Worm (Caenorhabditis elegans): ENCODE results near the gene C52E4.7.

Gene C52E4.7

DNA sequence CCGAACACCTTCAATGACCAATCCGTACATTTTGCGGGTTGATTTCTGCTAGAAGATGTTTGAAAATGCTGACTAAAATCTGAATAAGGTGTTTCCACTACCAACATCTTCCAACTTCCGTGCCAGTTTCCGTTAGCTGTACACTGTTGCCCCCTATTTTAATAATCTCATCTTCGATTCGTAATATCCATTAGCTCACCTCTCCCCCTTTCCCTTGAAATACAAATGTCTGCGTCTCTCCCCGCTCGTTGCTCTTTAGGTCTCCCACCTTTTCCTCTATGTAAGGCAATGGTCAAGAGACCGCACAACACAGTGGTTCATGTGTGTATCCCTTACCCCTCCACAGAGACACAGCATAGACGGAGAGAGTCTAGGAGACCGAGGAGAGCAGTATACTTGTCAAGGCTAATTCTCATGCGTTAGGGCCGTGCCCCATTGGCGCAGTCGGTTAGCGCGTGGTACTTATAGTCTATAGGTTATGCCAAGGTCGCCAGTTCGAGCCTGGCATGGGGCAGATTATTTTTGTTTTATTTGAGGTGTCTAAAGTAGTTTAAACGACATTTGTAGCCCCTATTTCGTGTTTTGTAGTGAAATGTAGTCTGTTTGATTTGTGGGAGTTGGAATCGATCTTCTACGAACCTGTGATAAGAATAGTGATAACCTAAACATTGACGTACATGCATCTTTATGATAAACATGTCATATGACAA is 7.8 kb downstream of the C52E4.7 start, which contains the start of gene gcy-33 (continued):
- TF ChIP-seq mdl-1 (tag; optimal IDR thresholded peaks at IDR 0.05) (peak in 1 of 2 experiments; percentile 79), xbp-1 (tag; optimal IDR thresholded peaks at IDR 0.05) (peak; percentile 83), ama-1 (optimal IDR thresholded peaks at IDR 0.05) (no peak), ceh-88 (GFP tag; IDR thresholded peaks at IDR 0.05) (0 out of 2 replicates have a peak, but pooled peaks have one; percentile 30), tlp-1 (tag; optimal IDR thresholded peaks at IDR 0.05) (peak; percentile 62), sup-37 (GFP tag; optimal IDR thresholded peaks at IDR 0.05) (no peak), elt-2 (tag; optimal IDR thresholded peaks at IDR 0.05) (peak; percentile 98), dpl-1 (GFP tag; optimal IDR thresholded peaks at IDR 0.05) (peak; percentile 31 to 63 (median 60)), nhr-90 (tag; optimal IDR thresholded peaks at IDR 0.05; ENCODE audit: poor library complexity) (peak; percentile 91), mep-1 (tag; optimal IDR thresholded peaks at IDR 0.05) (peak; percentile 87), nhr-85 (tag) (peak; percentile 83), vab-15 (tag; optimal IDR thresholded peaks at IDR 0.05) (no peak), dsc-1 (tag; optimal IDR thresholded peaks at IDR 0.05) (peak; percentile 81), aly-2 (tag; optimal IDR thresholded peaks at IDR 0.05) (peak; percentile 75), grh-1 (GFP tag; IDR thresholded peaks at IDR 0.05) (0 out of 2 replicates have a peak, but pooled peaks have one; percentile 18), rnt-1 (tag; optimal IDR thresholded peaks at IDR 0.05) (peak; percentile 73), F16B12.6 (tag; optimal IDR thresholded peaks at IDR 0.05) (peak; percentile 25), swsn-7 (tag; optimal IDR thresholded peaks at IDR 0.05) (peak; percentile 88), aha-1 (tag; optimal IDR thresholded peaks at IDR 0.05) (no peak), nhr-77 (tag; optimal IDR thresholded peaks at IDR 0.05) (peak; percentile 43), nhr-76 (tag; optimal IDR thresholded peaks at IDR 0.05) (peak; percentile 24), fkh-10 (GFP tag; optimal IDR thresholded peaks at IDR 0.05) (peak; percentile 18), sox-4 (tag; optimal IDR thresholded peaks at IDR 0.05) (peak; percentile 71), pag-3 (tag; optimal IDR thresholded peaks at IDR 0.05; ENCODE audit: borderline replicate concordance, insufficient read depth) (no peak), lsy-2 (tag; optimal IDR thresholded peaks at IDR 0.05) (peak; percentile 73 to 79), mab-9 (GFP tag; IDR thresholded peaks at IDR 0.05) (no peak), lir-3 (tag; optimal IDR thresholded peaks at IDR 0.05; ENCODE audit: poor library complexity) (peak; percentile 56), unc-130 (tag; optimal IDR thresholded peaks at IDR 0.05) (peak; percentile 48), nhr-47 (tag; optimal IDR thresholded peaks at IDR 0.05) (peak; percentile 92), zip-4 (GFP tag; optimal IDR thresholded peaks at IDR 0.05) (peak; percentile 56), lin-15B (tag; optimal IDR thresholded peaks at IDR 0.05) (no peak), nhr-71 (tag; optimal IDR thresholded peaks at IDR 0.05) (peak; percentile 87), efl-1 (optimal IDR thresholded peaks at IDR 0.05) (peak; percentile 64 to 73), efl-1 (GFP tag; optimal IDR thresholded peaks at IDR 0.05 in 1 of 2) (peak; percentile 48 to 97), C04F5.9 (tag; optimal IDR thresholded peaks at IDR 0.05) (peak; percentile 8), fkh-4 (tag; optimal IDR thresholded peaks at IDR 0.05; ENCODE audit: borderline replicate concordance) (no peak), hlh-4 (tag; optimal IDR thresholded peaks at IDR 0.05) (no peak), irx-1 (tag; optimal IDR thresholded peaks at IDR 0.05) (peak; percentile 60), Y116A8C.19 (tag; optimal IDR thresholded peaks at IDR 0.05; ENCODE audit: borderline replicate concordance) (no peak), egl-27 (tag; optimal IDR thresholded peaks at IDR 0.05) (no peak), C34B4.2 (tag; optimal IDR thresholded peaks at IDR 0.05) (no peak), ztf-4 (tag; optimal IDR thresholded peaks at IDR 0.05) (peak; percentile 58), pqm-1 (tag; optimal IDR thresholded peaks at IDR 0.05) (peak; percentile 71), tbx-2 (tag; optimal IDR thresholded peaks at IDR 0.05) (peak; percentile 76), hpl-2 (GFP tag; optimal IDR thresholded peaks at IDR 0.05) (no peak), unc-62 (GFP tag; optimal IDR thresholded peaks at IDR 0.05) (no peak)

Measured in whole organism, L1 larva.